Fruit fly (Drosophila melanogaster): ENCODE data around the gene CG11902.

DNA sequence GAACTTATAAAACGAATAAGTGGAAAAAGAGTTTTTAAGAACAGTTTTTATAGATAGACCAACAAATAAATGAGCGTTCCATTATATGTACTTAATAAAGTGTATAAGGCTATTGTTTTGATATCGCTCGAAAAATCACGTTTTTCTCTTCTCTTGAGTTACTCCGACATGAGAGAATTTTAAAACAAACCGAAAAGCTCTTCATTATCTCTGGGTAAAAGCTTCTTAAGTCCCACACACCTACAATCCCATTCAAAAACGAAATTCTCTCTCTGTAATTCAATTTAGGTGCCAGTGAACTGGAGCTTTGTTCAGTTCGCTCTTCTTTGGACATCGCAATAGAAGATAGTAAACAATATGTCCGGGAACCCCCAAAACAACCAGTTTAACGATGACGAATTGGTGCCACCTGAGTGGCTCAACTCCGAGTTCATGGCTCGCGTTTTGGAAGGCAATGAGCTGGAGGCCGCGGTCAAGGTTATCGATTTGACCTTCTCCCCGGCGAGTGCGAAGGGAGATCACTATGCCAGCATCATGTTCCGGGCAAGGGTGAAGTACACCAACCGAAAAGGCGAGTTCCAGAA is 31.1 kb upstream of the CG11902 start, which contains the start of gene CG31436:
- TF ChIP-seq Hr39 (GFP tag; optimal IDR thresholded peaks at IDR 0.05) = no peak
- TF ChIP-seq CG3919 (GFP tag; optimal IDR thresholded peaks at IDR 0.05) = no peak
- TF ChIP-seq CG8319 (GFP tag; optimal IDR thresholded peaks at IDR 0.05) = no peak
- TF ChIP-seq CG16779 (tag; optimal IDR thresholded peaks at IDR 0.05) = no peak
- peak; percentile 45 for TF ChIP-seq fkh (GFP tag; optimal IDR thresholded peaks at IDR 0.05)
- no peak for TF ChIP-seq CG31627 (GFP tag; optimal IDR thresholded peaks at IDR 0.05)
- TF ChIP-seq CG15336 (GFP tag; IDR thresholded peaks at IDR 0.05) = no peak
- no peak for TF ChIP-seq dac (GFP tag; optimal IDR thresholded peaks at IDR 0.05)
- TF ChIP-seq Smox (GFP tag; optimal IDR thresholded peaks at IDR 0.05) = no peak
- no peak for TF ChIP-seq Sox14 (GFP tag; optimal IDR thresholded peaks at IDR 0.05)
- TF ChIP-seq Sox102F (GFP tag; optimal IDR thresholded peaks at IDR 0.05) = no peak
- TF ChIP-seq CG10631 (GFP tag; optimal IDR thresholded peaks at IDR 0.05) = no peak
- TF ChIP-seq acj6 (GFP tag; optimal IDR thresholded peaks at IDR 0.05) = no peak
